Fruit fly (Drosophila melanogaster) whole organism, embryonic: Measurements from ENCODE around the gene Sulf1.
A peak's percentile ranks its signal among the peaks of the same experiment; 100 is the strongest.

ENCODE experiments used
- Bdp1 ChIP-seq: fragments of 200-800 bp; sonication (Bioruptor generic); optimal IDR thresholded peaks from 3 replicates; lab custom pipeline; 2016; ENCODE audit warnings: missing biosample characterization, missing genetic modification characterization
- Blimp-1 ChIP-seq: fragments of 200-800 bp; sonication (Bioruptor generic); optimal IDR thresholded peaks from 3 replicates; lab custom pipeline; 2018; ENCODE audit warnings: missing biosample characterization, missing genetic modification characterization, mild to moderate bottlenecking, moderate library complexity, missing genetic modification reagents
- CG10979 ChIP-seq: fragments of 200-800 bp; sonication (Bioruptor generic); optimal IDR thresholded peaks from 2 replicates; lab custom pipeline; 2018; ENCODE audit warnings: missing biosample characterization, mild to moderate bottlenecking, missing genetic modification characterization, moderate library complexity
- CG18476 ChIP-seq: fragments of 200-800 bp; sonication (Bioruptor generic); optimal IDR thresholded peaks from 2 replicates; lab custom pipeline; 2016; ENCODE audit warnings: missing biosample characterization, mild to moderate bottlenecking, missing genetic modification characterization
- CG34376 ChIP-seq: fragments of 200-800 bp; sonication (Bioruptor generic); optimal IDR thresholded peaks from 2 replicates; lab custom pipeline; 2018; ENCODE audit warnings: missing biosample characterization, mild to moderate bottlenecking, missing genetic modification characterization
- CG3995 ChIP-seq: fragments of 200-800 bp; sonication (Bioruptor generic); optimal IDR thresholded peaks from 3 replicates; lab custom pipeline; 2016; ENCODE audit warnings: missing biosample characterization, missing genetic modification characterization
- CG4730 ChIP-seq: fragments of 200-800 bp; sonication (Bioruptor generic); IDR thresholded peaks from 2 replicates; pipeline ENCODE4 v1.3.6; 2022; ENCODE audit warnings: missing biosample characterization, missing genetic modification characterization
- CG4820 ChIP-seq: fragments of 200-800 bp; sonication (Bioruptor generic); optimal IDR thresholded peaks from 3 replicates; lab custom pipeline; 2016; ENCODE audit warnings: missing biosample characterization, missing genetic modification characterization
- CG4854 ChIP-seq: fragments of 200-800 bp; sonication (Bioruptor generic); optimal IDR thresholded peaks from 2 replicates; lab custom pipeline; 2016; ENCODE audit warnings: missing biosample characterization, missing genetic modification characterization, inconsistent platforms
- CG6791 ChIP-seq: fragments of 200-800 bp; sonication (Bioruptor generic); IDR thresholded peaks from 3 replicates; pipeline ENCODE4 v1.3.6; 2022; ENCODE audit warnings: missing biosample characterization, missing genetic modification characterization; ENCODE audit not compliant: partially characterized antibody
- CG6854 ChIP-seq: fragments of 200-800 bp; sonication (Bioruptor generic); optimal IDR thresholded peaks from 3 replicates; lab custom pipeline; 2017; ENCODE audit warnings: missing biosample characterization, mild to moderate bottlenecking, missing genetic modification characterization
- CG7786 ChIP-seq: fragments of 200-800 bp; sonication (Bioruptor generic); optimal IDR thresholded peaks from 2 replicates; lab custom pipeline; 2016; ENCODE audit warnings: missing biosample characterization, missing genetic modification characterization
- CG8478 ChIP-seq: fragments of >200 bp; optimal IDR thresholded peaks from 2 replicates; lab custom pipeline; 2018
- CTCF ChIP-seq: fragments of 200-800 bp; sonication (Bioruptor generic); optimal IDR thresholded peaks from 2 replicates; lab custom pipeline; 2017; ENCODE audit warnings: missing biosample characterization, mild to moderate bottlenecking, missing genetic modification characterization, moderate library complexity
- Max ChIP-seq: fragments of 200-800 bp; sonication (Bioruptor generic); optimal IDR thresholded peaks from 2 replicates; lab custom pipeline; 2016; ENCODE audit warnings: missing biosample characterization, mild to moderate bottlenecking, missing genetic modification characterization
- al ChIP-seq: fragments of 200-800 bp; sonication (Bioruptor generic); IDR thresholded peaks from 2 replicates; pipeline ENCODE4 v1.3.6; 2022; ENCODE audit warnings: missing biosample characterization, missing genetic modification characterization
- chif ChIP-seq, 2 experiments: fragments of 200-800 bp; sonication (Bioruptor generic); optimal IDR thresholded peaks; 3 replicates each; lab custom pipeline; 2016; ENCODE audit warnings: missing biosample characterization in 2 of 2, missing genetic modification characterization in 2 of 2
- ci ChIP-seq: fragments of 200-800 bp; sonication (Bioruptor generic); IDR thresholded peaks from 3 replicates; pipeline ENCODE4 v1.3.6; 2022; ENCODE audit warnings: missing biosample characterization, missing genetic modification characterization
- crp ChIP-seq, 2 experiments: fragments of 200-800 bp; sonication (Bioruptor generic); optimal IDR thresholded peaks; 2 replicates in 1 of 2; 3 replicates in 1 of 2; lab custom pipeline; 2017; ENCODE audit warnings: missing biosample characterization in 2 of 2, missing genetic modification characterization in 2 of 2, mild to moderate bottlenecking in 1 of 2, moderate library complexity in 1 of 2
- ewg ChIP-seq: fragments of 200-800 bp; sonication (Bioruptor generic); optimal IDR thresholded peaks from 3 replicates; lab custom pipeline; 2017; ENCODE audit warnings: mild to moderate bottlenecking, missing biosample characterization, missing genetic modification reagents, missing genetic modification characterization
- exex ChIP-seq: fragments of 200-800 bp; sonication (Bioruptor generic); optimal IDR thresholded peaks from 4 replicates; lab custom pipeline; 2018; ENCODE audit warnings: missing biosample characterization, mild to moderate bottlenecking, missing genetic modification characterization, moderate library complexity
- grau ChIP-seq: fragments of 200-800 bp; optimal IDR thresholded peaks from 3 replicates; lab custom pipeline; 2019; ENCODE audit warnings: missing biosample characterization, mild to moderate bottlenecking, missing genetic modification characterization, moderate library complexity
- gt ChIP-seq: fragments of 200-800 bp; sonication (Bioruptor generic); IDR thresholded peaks from 2 replicates; pipeline ENCODE4 v1.3.6; 2022; ENCODE audit warnings: missing biosample characterization, missing genetic modification characterization
- inv ChIP-seq: fragments of 200-800 bp; sonication (Bioruptor generic); IDR thresholded peaks from 2 replicates; pipeline ENCODE4 v1.3.6; 2022; ENCODE audit warnings: missing biosample characterization, missing genetic modification characterization; ENCODE audit not compliant: partially characterized antibody
- lab ChIP-seq: fragments of 200-800 bp; sonication (Bioruptor generic); optimal IDR thresholded peaks from 3 replicates; lab custom pipeline; 2017; ENCODE audit warnings: missing biosample characterization, missing genetic modification characterization, mild to moderate bottlenecking, moderate library complexity, missing genetic modification reagents
- lbe ChIP-seq: fragments of 200-800 bp; sonication (Bioruptor generic); optimal IDR thresholded peaks from 2 replicates; lab custom pipeline; 2016; ENCODE audit warnings: missing biosample characterization, mild to moderate bottlenecking, missing genetic modification characterization
- nom ChIP-seq: fragments of 200-800 bp; sonication (Bioruptor generic); optimal IDR thresholded peaks from 2 replicates; lab custom pipeline; 2017; ENCODE audit warnings: missing biosample characterization, missing genetic modification characterization, mild to moderate bottlenecking, moderate library complexity, missing genetic modification reagents
- row ChIP-seq: fragments of 200-800 bp; sonication (Bioruptor generic); IDR thresholded peaks from 3 replicates; pipeline ENCODE4 v1.3.6; 2022; ENCODE audit warnings: missing biosample characterization, missing genetic modification characterization
- run ChIP-seq: fragments of 200-800 bp; sonication (Bioruptor generic); optimal IDR thresholded peaks from 3 replicates; lab custom pipeline; 2018; ENCODE audit warnings: missing biosample characterization, mild to moderate bottlenecking, missing genetic modification characterization
- sd ChIP-seq: fragments of 200-800 bp; sonication (Bioruptor generic); optimal IDR thresholded peaks from 3 replicates; lab custom pipeline; 2018; ENCODE audit warnings: missing biosample characterization, mild to moderate bottlenecking, missing genetic modification characterization, moderate library complexity
- sens ChIP-seq: fragments of 200-800 bp; sonication (Bioruptor generic); peaks from one replicate; lab custom pipeline; 2016; ENCODE audit warnings: missing biosample characterization, missing genetic modification characterization
- tap ChIP-seq: fragments of 200-800 bp; optimal IDR thresholded peaks from 3 replicates; lab custom pipeline; 2019; ENCODE audit warnings: missing biosample characterization, mild to moderate bottlenecking, missing genetic modification characterization, moderate library complexity
- tio ChIP-seq: fragments of 200-800 bp; sonication (Bioruptor generic); optimal IDR thresholded peaks from 2 replicates; lab custom pipeline; 2017; ENCODE audit warnings: missing biosample characterization, missing genetic modification characterization, inconsistent platforms
- toy ChIP-seq: fragments of 200-800 bp; sonication (Bioruptor generic); IDR thresholded peaks from 2 replicates; pipeline ENCODE4 v1.3.6; 2022; ENCODE audit warnings: missing biosample characterization, missing genetic modification characterization
- twi ChIP-seq: fragments of 200-800 bp; optimal IDR thresholded peaks from 2 replicates; lab custom pipeline; 2019; ENCODE audit warnings: missing biosample characterization, mild to moderate bottlenecking, missing genetic modification characterization, moderate library complexity

Sulf1 gene

dm6 chr3R:16331809-16332343, 7.5 kb downstream of the Sulf1 start (continued):
- TF ChIP-seq crp (GFP tag; optimal IDR thresholded peaks at IDR 0.05; lab: Kevin White, UChicago), result peak in 1 of 2 experiments; percentile 17
- peak; percentile 64 for TF ChIP-seq tio (GFP tag; lab: Kevin White, UChicago)
- TF ChIP-seq, all 482 proteins: peak for 284

DNA sequence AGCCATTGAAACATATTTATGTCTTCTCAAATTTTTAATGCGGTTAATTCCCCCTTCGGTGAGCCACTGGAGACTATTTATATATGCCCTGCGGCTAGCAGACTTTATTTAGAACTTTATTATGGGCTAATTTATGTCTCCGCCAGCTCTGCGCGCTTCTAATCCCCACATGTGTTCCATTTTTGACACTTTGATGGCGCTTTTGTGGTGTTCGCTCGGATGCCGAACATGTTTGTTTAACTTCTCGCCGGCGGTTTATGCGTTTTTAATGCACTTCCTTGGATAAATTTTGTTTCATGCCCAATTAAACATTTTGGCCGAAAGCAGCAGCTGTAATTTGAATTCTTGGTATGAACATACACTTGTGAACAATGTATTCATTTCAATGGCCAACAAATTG, 9.6 kb downstream of the Sulf1 start:
- TF ChIP-seq twi (tag; lab: Kevin White, UChicago) (peak; percentile 71), ci (GFP tag; lab: Robert Waterston, UW) (0 out of 3 replicates have a peak, but pooled peaks have one; percentile 16), toy (GFP tag; lab: Robert Waterston, UW) (no peak), CG10979 (tag; lab: Kevin White, UChicago) (peak; percentile 13), sd (tag; lab: Kevin White, UChicago) (peak; percentile 50), CG4730 (GFP tag; lab: Robert Waterston, UW) (no peak), CTCF (GFP tag; lab: Kevin White, UChicago) (peak; percentile 64), run (tag; lab: Kevin White, UChicago) (peak; percentile 50)

DNA sequence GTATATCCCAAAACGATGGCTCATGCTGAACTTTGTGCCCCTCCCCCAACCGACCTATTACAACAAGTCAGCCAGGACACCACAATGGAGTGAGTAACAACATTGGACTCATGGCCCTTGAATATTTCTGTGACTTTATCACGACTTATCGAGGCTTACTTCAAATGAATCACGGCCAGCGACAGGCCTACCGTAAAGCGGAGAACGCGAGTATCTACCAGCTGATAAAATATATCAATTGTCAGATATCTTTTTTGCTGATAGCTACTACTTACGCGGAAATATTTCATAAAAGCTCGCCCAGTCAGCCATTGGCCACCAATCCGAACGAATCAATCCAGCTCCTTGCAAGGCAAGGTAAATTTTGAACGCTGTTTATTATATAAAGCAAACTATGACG, 11.8 kb downstream of the Sulf1 start, which contains the start of gene CG17930:
TSS of gene CG17930 (plus strand) at position 301 of the 400 bp plus-strand sequence.
- TF ChIP-seq CG4820 (GFP tag; lab: Kevin White, UChicago) (no peak), lab (GFP tag; lab: Kevin White, UChicago) (peak; percentile 69), CG3995 (peak; percentile 8)

DNA sequence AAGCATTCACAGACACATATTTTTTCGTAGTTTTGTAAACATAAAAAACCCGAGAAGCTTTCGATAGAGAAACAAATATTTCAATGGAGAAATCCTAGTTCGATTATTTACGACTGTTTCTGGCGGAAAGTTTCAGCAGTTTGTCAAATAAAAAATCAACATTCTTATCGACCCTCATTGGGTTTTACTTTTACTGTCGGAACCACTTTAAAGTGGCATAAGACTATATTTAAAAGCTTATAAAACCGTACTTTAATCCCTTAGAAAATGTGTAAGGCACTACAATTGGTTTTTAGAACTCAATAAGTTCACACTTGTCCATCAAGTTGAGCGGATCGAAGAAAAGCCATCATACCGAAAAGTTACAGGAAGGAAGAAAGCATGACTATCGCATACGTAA, 14.2 kb downstream of the Sulf1 start, which contains the start of gene CG17929:
TSS of gene CG17929 (plus strand) at position 301 of the 400 bp plus-strand sequence.
- no peak for TF ChIP-seq CG6854 (GFP tag; lab: Kevin White, UChicago)

dm6 chr3R:16323093-16323492, 16.3 kb downstream of the Sulf1 start, which contains the start of gene CG6901:
CG6901 (plus strand) TSS chr3R:16323415.
- peak; percentile 76 for TF ChIP-seq lab (GFP tag; lab: Kevin White, UChicago)
- peak; percentile 51 for TF ChIP-seq exex
- TF ChIP-seq sens (GFP tag; lab: Kevin White, UChicago), result peak; percentile 2
- no peak for TF ChIP-seq CG6791 (GFP tag; lab: Robert Waterston, UW)

DNA sequence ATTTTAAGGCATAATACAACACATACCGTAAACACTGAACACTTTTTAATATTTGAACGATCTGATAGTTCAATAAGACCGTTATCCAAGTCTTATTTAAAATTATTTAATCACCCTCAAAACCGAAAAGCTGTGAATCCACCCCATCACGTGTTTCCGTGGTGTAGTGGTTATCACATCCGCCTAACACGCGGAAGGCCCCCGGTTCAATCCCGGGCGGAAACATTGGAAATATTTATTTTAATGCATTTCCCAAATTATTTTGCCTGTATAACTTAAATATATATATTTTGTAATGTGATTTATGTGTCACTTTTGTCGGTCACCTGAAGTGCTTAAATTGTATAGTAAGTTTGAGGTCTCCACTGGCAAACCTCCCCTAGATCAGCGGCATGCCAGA, 17.8 kb downstream of the Sulf1 start, which contains the start of gene CG44044:
TSS of gene CG44044 (plus strand) at position 301 of the 400 bp plus-strand sequence.
- peak; percentile 56 for TF ChIP-seq Bdp1 (GFP tag; lab: Kevin White, UChicago)
- peak; percentile 37 for TF ChIP-seq CG18476 (GFP tag; lab: Kevin White, UChicago)
- TF ChIP-seq chif (GFP tag; optimal IDR thresholded peaks at IDR 0.05; lab: Kevin White, UChicago), result no peak
- TF ChIP-seq tap (tag; lab: Kevin White, UChicago), result no peak
- peak; percentile 9 for TF ChIP-seq sens (GFP tag; lab: Kevin White, UChicago)
- TF ChIP-seq, all 482 proteins: peak for 3

- TF ChIP-seq nom (GFP tag; lab: Kevin White, UChicago) (peak; percentile 7), inv (GFP tag; lab: Robert Waterston, UW) (no peak), lbe (GFP tag; lab: Kevin White, UChicago) (peak; percentile 24)
These were observed 22.6 kb downstream of the Sulf1 start for dm6 chr3R:16316747-16317146.

DNA sequence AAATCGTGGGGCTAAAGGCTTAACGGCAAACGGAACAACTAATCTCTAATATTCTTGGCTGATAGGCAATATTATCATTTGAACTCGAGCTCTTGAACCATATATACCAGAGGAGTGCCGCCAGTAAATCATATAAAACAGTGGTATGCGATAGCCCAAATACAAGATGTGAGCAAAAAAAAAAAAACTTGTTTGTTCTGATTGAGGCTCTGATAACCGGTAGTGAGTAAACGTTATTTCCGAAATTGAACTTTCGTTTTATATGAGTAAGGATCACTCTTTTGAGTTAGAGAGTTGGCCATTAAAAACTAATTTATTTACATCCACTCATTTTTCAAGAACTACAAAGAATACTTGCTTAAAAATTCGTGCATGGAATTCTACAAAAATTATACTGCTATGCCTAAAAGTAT, 29.3 kb downstream of the Sulf1 start:
- no peak for TF ChIP-seq Blimp-1 (GFP tag; lab: Kevin White, UChicago)
- peak; percentile 71 for TF ChIP-seq sd (tag; lab: Kevin White, UChicago)
- TF ChIP-seq exex, result peak; percentile 73
- TF ChIP-seq CG4854 (GFP tag; lab: Kevin White, UChicago), result no peak
- no peak for TF ChIP-seq CG7786 (GFP tag; lab: Kevin White, UChicago)
- peak; percentile 29 for TF ChIP-seq CG34376 (GFP tag; lab: Kevin White, UChicago)
- peak; percentile 49 for TF ChIP-seq sens (GFP tag; lab: Kevin White, UChicago)
- TF ChIP-seq gt (GFP tag; lab: Robert Waterston, UW), result no peak
- no peak for TF ChIP-seq CG8478
- no peak for TF ChIP-seq chif (GFP tag; optimal IDR thresholded peaks at IDR 0.05; lab: Kevin White, UChicago)
- no peak for TF ChIP-seq ewg
- TF ChIP-seq CTCF (GFP tag; lab: Kevin White, UChicago), result peak; percentile 52
- 0 out of 3 replicates have a peak, but pooled peaks have one; percentile 13 for TF ChIP-seq row (GFP tag; lab: Robert Waterston, UW)
- TF ChIP-seq al (GFP tag; lab: Robert Waterston, UW), result no peak
- TF ChIP-seq grau, result no peak
- no peak for TF ChIP-seq Max
